Worm (Caenorhabditis elegans) whole organism, L4 larva: Measurements from ENCODE around the gene his-69.

Experiments used
- D1046.2 ChIP-seq: fragments of 200-800 bp; sonication (Bioruptor generic); IDR thresholded peaks from 2 replicates; pipeline ENCODE4 v1.3.6; 2022; ENCODE audit warnings: missing genetic modification characterization, missing compliant biosample characterization
- F10B5.3 ChIP-seq: sonication (generic microtip); optimal IDR thresholded peaks from 2 replicates; lab custom pipeline; 2016; ENCODE audit warnings: mild to moderate bottlenecking, missing genetic modification characterization, missing compliant biosample characterization
- F37D6.2 ChIP-seq: sonication (generic microtip); optimal IDR thresholded peaks from 2 replicates; lab custom pipeline; 2016; ENCODE audit warnings: mild to moderate bottlenecking, missing genetic modification characterization, missing compliant biosample characterization
- F44E2.7 ChIP-seq: fragments of 200-800 bp; sonication (Bioruptor generic); IDR thresholded peaks from 2 replicates; pipeline ENCODE4 v2.1.2; 2022; ENCODE audit warnings: missing genetic modification characterization, missing compliant biosample characterization
- Y48G9A.11 ChIP-seq: fragments of 200-800 bp; sonication (Bioruptor generic); IDR thresholded peaks from 2 replicates; pipeline ENCODE4 v1.3.6; 2022; ENCODE audit warnings: missing genetic modification reagents, missing genetic modification characterization, missing compliant biosample characterization
- Y75B8A.6 ChIP-seq: fragments of 200-800 bp; sonication (Bioruptor generic); IDR thresholded peaks from 2 replicates; pipeline ENCODE4 v1.3.6; 2022; ENCODE audit warnings: missing genetic modification reagents, missing genetic modification characterization, missing compliant biosample characterization
- ceh-28 ChIP-seq: fragments of 150-350 bp; optimal IDR thresholded peaks from 2 replicates; lab custom pipeline; 2014; ENCODE audit warnings: missing biosample characterization, missing genetic modification reagents, missing genetic modification characterization
- ctbp-1 ChIP-seq: fragments of 200-800 bp; sonication (Bioruptor generic); IDR thresholded peaks from 2 replicates; pipeline ENCODE4 v1.3.6; 2022; ENCODE audit warnings: missing genetic modification reagents, missing genetic modification characterization, missing compliant biosample characterization
- dmd-8 ChIP-seq: fragments of 200-800 bp; sonication (Bioruptor generic); IDR thresholded peaks from 2 replicates; pipeline ENCODE4 v1.3.6; 2022; ENCODE audit warnings: missing genetic modification characterization, missing compliant biosample characterization
- dpl-1 ChIP-seq: fragments of 150-350 bp; optimal IDR thresholded peaks from 2 replicates; lab custom pipeline; 2014; ENCODE audit warnings: missing biosample characterization, missing genetic modification reagents, missing genetic modification characterization
- egl-43 ChIP-seq: fragments of 200-800 bp; sonication (Bioruptor generic); IDR thresholded peaks from 2 replicates; pipeline ENCODE4 v1.3.6; 2022; ENCODE audit warnings: missing genetic modification reagents, missing genetic modification characterization, missing compliant biosample characterization
- hif-1 ChIP-seq, 2 experiments: sonication (generic microtip); optimal IDR thresholded peaks; 2 replicates each; lab custom pipeline; 2016 to 2017; ENCODE audit warnings: missing compliant biosample characterization in 2 of 2, missing genetic modification characterization in 2 of 2, missing genetic modification reagents in 2 of 2, missing genotype in 2 of 2, mild to moderate bottlenecking in 1 of 2
- hlh-30 ChIP-seq: sonication (generic microtip); optimal IDR thresholded peaks from 2 replicates; lab custom pipeline; 2017; ENCODE audit warnings: antibody characterized with exemption, mild to moderate bottlenecking, missing genetic modification characterization, missing compliant biosample characterization; ENCODE audit not compliant: insufficient read depth
- hmg-1.1 ChIP-seq: fragments of 200-800 bp; sonication (Bioruptor generic); IDR thresholded peaks from 2 replicates; pipeline ENCODE4 v1.3.6; 2022; ENCODE audit warnings: missing genetic modification reagents, missing genetic modification characterization, missing compliant biosample characterization
- lim-7 ChIP-seq: fragments of 200-800 bp; sonication (Bioruptor generic); IDR thresholded peaks from 2 replicates; pipeline ENCODE4 v1.3.6; 2022; ENCODE audit warnings: missing genetic modification characterization, missing compliant biosample characterization
- lin-1 ChIP-seq: fragments of 200-800 bp; sonication (Bioruptor generic); IDR thresholded peaks from 2 replicates; pipeline ENCODE4 v1.3.6; 2022; ENCODE audit warnings: missing genetic modification reagents, missing genetic modification characterization, missing compliant biosample characterization
- lin-29 ChIP-seq: fragments of 200-800 bp; sonication (Bioruptor generic); IDR thresholded peaks from 2 replicates; pipeline ENCODE4 v1.3.6; 2022; ENCODE audit warnings: missing genetic modification reagents, missing genetic modification characterization, missing compliant biosample characterization
- lin-38 ChIP-seq: fragments of 200-800 bp; sonication (Bioruptor generic); IDR thresholded peaks from 2 replicates; pipeline ENCODE4 v1.3.6; 2022; ENCODE audit warnings: missing genetic modification reagents, missing genetic modification characterization, missing compliant biosample characterization
- lin-39 ChIP-seq: fragments of 150-350 bp; optimal IDR thresholded peaks from 2 replicates; lab custom pipeline; 2014; ENCODE audit warnings: missing biosample characterization, missing genetic modification reagents, missing genetic modification characterization
- lsy-2 ChIP-seq, 2 experiments: fragments of 150-350 bp in 1 of 2; sonication (generic microtip) in 1 of 2; optimal IDR thresholded peaks; 2 replicates each; lab custom pipeline; 2014 to 2017; ENCODE audit warnings: missing biosample characterization in 2 of 2, missing genetic modification characterization in 2 of 2
- madf-5 ChIP-seq, 2 experiments: fragments of 200-800 bp; sonication (Bioruptor generic); IDR thresholded peaks; 2 replicates each; pipeline ENCODE4 v1.3.6; 2022; ENCODE audit warnings: missing compliant biosample characterization in 2 of 2, missing genetic modification characterization in 2 of 2
- mes-2 ChIP-seq: sonication (generic microtip); optimal IDR thresholded peaks from 2 replicates; lab custom pipeline; 2016; ENCODE audit warnings: missing genotype, mild to moderate bottlenecking, missing genetic modification characterization, missing compliant biosample characterization; ENCODE audit not compliant: poor library complexity, severe bottlenecking
- nhr-11 ChIP-seq: fragments of 150-350 bp; optimal IDR thresholded peaks from 2 replicates; lab custom pipeline; 2014; ENCODE audit warnings: missing biosample characterization, missing genetic modification characterization
- nhr-237 ChIP-seq: sonication (generic microtip); optimal IDR thresholded peaks from 2 replicates; lab custom pipeline; 2017; ENCODE audit warnings: missing biosample characterization, missing genetic modification characterization
- nhr-6 ChIP-seq: fragments of 150-350 bp; optimal IDR thresholded peaks from 2 replicates; lab custom pipeline; 2014; ENCODE audit warnings: missing biosample characterization, missing genetic modification characterization
- rbr-2 ChIP-seq: sonication (generic microtip); optimal IDR thresholded peaks from 2 replicates; lab custom pipeline; 2016; ENCODE audit warnings: missing genotype, missing genetic modification characterization, missing compliant biosample characterization
- set-16 ChIP-seq: fragments of 200-800 bp; sonication (Bioruptor generic); IDR thresholded peaks from 2 replicates; pipeline ENCODE4 v1.3.6; 2022; ENCODE audit warnings: missing genetic modification reagents, missing genetic modification characterization, missing compliant biosample characterization
- snpc-4 ChIP-seq: fragments of 150-350 bp; optimal IDR thresholded peaks from 2 replicates; lab custom pipeline; 2014; ENCODE audit warnings: missing biosample characterization, missing genetic modification characterization
- unc-62 ChIP-seq, 3 experiments: fragments of 150-350 bp in 1 of 3; sonication (generic microtip); optimal IDR thresholded peaks in 2 of 3; peaks in 1 of 3; 1 replicate in 1 of 3; 2 replicates in 2 of 3; lab custom pipeline; 2014 to 2017; ENCODE audit warnings: missing biosample characterization in 3 of 3, missing genetic modification characterization in 3 of 3, missing genetic modification reagents in 3 of 3, missing genotype in 1 of 3
- zag-1 ChIP-seq: fragments of 150-350 bp; optimal IDR thresholded peaks from 2 replicates; lab custom pipeline; 2014; ENCODE audit warnings: missing biosample characterization, missing genetic modification characterization
- zfp-3 ChIP-seq: fragments of 200-800 bp; sonication (Bioruptor generic); conservative IDR thresholded peaks from 2 replicates; pipeline ENCODE4 v1.3.6; 2022; ENCODE audit warnings: missing genetic modification reagents, missing genetic modification characterization, missing compliant biosample characterization

The his-69 gene

ce11 chrIII:4063724-4064123 lies 5.2 kb upstream of the his-69 start (continued):
- no peak for TF ChIP-seq lin-39
- TF ChIP-seq D1046.2 = 0 out of 2 replicates have a peak, but pooled peaks have one; percentile 11
- TF ChIP-seq dmd-8 (GFP tag; lab: Robert Waterston, UW) = no peak
- TF ChIP-seq ceh-28 (tag; lab: Kevin White, UChicago) = peak; percentile 8
- no peak for TF ChIP-seq zag-1 (tag; lab: Kevin White, UChicago)
- peak; percentile 78 for TF ChIP-seq hmg-1.1 (GFP tag; lab: Robert Waterston, UW)
- TF ChIP-seq nhr-11 (tag; lab: Kevin White, UChicago) = no peak
- TF ChIP-seq egl-43 (GFP tag; lab: Robert Waterston, UW) = peak; percentile 69; the same call in 1 of the 2 replicates
- TF ChIP-seq lin-29 (GFP tag; lab: Robert Waterston, UW) = no peak
- peak; percentile 18 for TF ChIP-seq hlh-30 (tag; lab: Kevin White, UChicago)
- no peak for TF ChIP-seq F44E2.7 (GFP tag; lab: Robert Waterston, UW)
- TF ChIP-seq F37D6.2 = peak; percentile 51
- TF ChIP-seq rbr-2 (tag; lab: Kevin White, UChicago) = peak; percentile 72

DNA sequence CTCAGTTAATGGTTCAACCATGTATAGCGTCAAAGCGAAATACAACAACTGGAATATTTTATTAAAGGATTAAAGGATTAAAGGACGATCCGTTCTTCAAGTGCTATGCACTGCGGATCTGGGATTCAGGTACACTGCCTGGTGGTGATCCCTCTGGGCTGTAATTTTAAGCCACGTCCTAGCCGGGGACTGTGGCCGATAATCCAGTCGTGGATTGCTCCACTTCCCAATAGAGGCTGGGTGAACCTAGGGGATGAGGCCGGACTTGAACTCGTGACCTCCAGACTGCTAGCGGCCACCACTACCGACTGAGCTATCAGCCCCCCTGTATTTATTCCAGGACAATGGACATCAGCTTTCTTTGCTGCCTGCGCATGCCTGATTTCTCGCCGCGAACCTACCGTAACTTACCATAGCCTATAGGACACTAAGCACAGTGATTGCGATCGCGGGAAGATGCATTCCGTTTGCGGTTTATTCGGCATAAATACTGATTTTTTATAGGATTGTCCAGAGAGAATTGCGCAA lies 2.4 kb upstream of the his-69 start:
- 0 out of 2 replicates have a peak, but pooled peaks have one; percentile 63 for TF ChIP-seq dmd-8 (GFP tag; lab: Robert Waterston, UW)
- TF ChIP-seq set-16 (GFP tag; lab: Robert Waterston, UW) = peak; percentile 52
- TF ChIP-seq egl-43 (GFP tag; lab: Robert Waterston, UW) = 0 out of 2 replicates have a peak, but pooled peaks have one; percentile 34
- TF ChIP-seq lin-38 = peak; percentile 39
- TF ChIP-seq Y48G9A.11 (GFP tag; lab: Robert Waterston, UW) = peak; percentile 40; the same call in 1 of the 2 replicates
- TF ChIP-seq lim-7 = peak; percentile 61; the same call in 1 of the 2 replicates

DNA sequence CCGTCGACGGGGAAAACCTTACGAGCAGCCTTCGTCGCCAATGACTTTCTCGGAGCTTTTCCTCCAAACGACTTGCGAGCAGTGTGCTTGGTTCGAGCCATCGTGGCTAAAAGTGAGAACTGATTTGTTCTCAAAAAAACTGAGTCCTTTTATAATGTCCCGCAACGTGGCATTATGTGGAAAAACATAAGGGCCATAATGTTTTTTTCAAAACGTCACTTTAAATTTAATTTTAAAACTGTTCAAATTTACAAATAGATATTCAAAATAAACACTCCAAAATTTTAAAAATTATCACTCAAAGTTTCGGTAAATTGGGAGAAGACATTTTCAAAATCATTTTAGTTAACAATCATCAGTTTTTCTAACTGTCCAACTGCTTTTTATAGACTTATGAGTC lies 1.5 kb upstream of the his-69 start, which contains the start of gene his-70:
his-70 (minus strand) TSS at position 101 of the 400 bp plus-strand sequence.
- no peak for TF ChIP-seq hif-1 (tag; optimal IDR thresholded peaks at IDR 0.05; lab: Kevin White, UChicago)
- TF ChIP-seq nhr-237 (tag; lab: Kevin White, UChicago) = no peak
- TF ChIP-seq snpc-4 (tag; lab: Kevin White, UChicago) = no peak
- no peak for TF ChIP-seq Y75B8A.6 (GFP tag; lab: Robert Waterston, UW)
- TF ChIP-seq, all 104 proteins: peak for 0

DNA sequence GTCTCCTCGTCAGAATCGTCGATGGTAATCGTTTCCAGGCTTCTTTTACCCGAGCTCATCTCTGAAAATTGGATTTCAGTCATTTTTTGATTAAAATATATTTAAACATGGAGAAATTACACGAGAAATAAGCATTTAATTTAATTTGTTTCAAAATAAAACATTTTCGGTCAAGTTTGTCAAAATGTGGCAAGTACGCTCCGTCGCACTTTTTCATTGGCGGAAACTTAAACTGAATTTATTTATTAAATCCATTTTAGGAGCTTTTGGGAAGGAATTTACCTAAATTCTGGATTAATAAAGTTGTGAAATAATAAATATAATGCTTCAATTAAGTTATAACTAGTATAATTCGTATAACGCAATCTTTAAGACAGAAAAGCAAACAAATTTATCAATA lies 649 bp downstream of the his-69 start, which contains the start of gene rcq-5:
rcq-5 (minus strand) TSS at position 83 of the 400 bp plus-strand sequence.
- TF ChIP-seq lsy-2 (tag; optimal IDR thresholded peaks at IDR 0.05; lab: Kevin White, UChicago) = peak in 1 of 2 experiments; percentile 53
- TF ChIP-seq lin-38 = peak; percentile 88
- TF ChIP-seq lin-1 (GFP tag; lab: Robert Waterston, UW) = no peak
- TF ChIP-seq dpl-1 (GFP tag; lab: Kevin White, UChicago) = peak; percentile 80
- TF ChIP-seq ctbp-1 (GFP tag; lab: Robert Waterston, UW) = no peak
- peak in 1 of 2 experiments; percentile 14 for TF ChIP-seq unc-62 (GFP tag; optimal IDR thresholded peaks at IDR 0.05 in 1 of 2; lab: Kevin White, UChicago)
- TF ChIP-seq unc-62 (tag; optimal IDR thresholded peaks at IDR 0.05; lab: Kevin White, UChicago) = no peak
- peak; percentile 49 for TF ChIP-seq mes-2 (tag; lab: Kevin White, UChicago)
- TF ChIP-seq nhr-6 (tag; lab: Kevin White, UChicago) = peak; percentile 26
- no peak for TF ChIP-seq lin-29 (GFP tag; lab: Robert Waterston, UW)
- TF ChIP-seq F10B5.3 (tag; lab: Kevin White, UChicago) = no peak
- no peak for TF ChIP-seq zfp-3 (GFP tag; lab: Robert Waterston, UW)
- TF ChIP-seq egl-43 (GFP tag; lab: Robert Waterston, UW) = no peak
- TF ChIP-seq madf-5 (GFP tag; IDR thresholded peaks at IDR 0.05; lab: Robert Waterston, UW) = no peak
- TF ChIP-seq, all 104 proteins: peak for 6
